Fruit fly (Drosophila melanogaster) whole organism, embryonic: ENCODE measurements around the gene CG11458.

Experiments
- ATbp ChIP-seq: fragments of 200-800 bp; sonication (Bioruptor generic); optimal IDR thresholded peaks from 2 replicates; lab custom pipeline; 2017; ENCODE audit warnings: missing biosample characterization, mild to moderate bottlenecking, missing genetic modification characterization, missing genetic modification reagents
- Atf-2 ChIP-seq: fragments of 200-800 bp; sonication (Bioruptor generic); optimal IDR thresholded peaks from 2 replicates; lab custom pipeline; 2016; ENCODE audit warnings: missing biosample characterization, missing genetic modification characterization
- Atf3 ChIP-seq: fragments of 200-800 bp; sonication (Bioruptor generic); optimal IDR thresholded peaks from 3 replicates; lab custom pipeline; 2016; ENCODE audit warnings: missing biosample characterization, missing genetic modification characterization
- CG11696 ChIP-seq: fragments of 200-800 bp; sonication (Bioruptor generic); IDR thresholded peaks from 2 replicates; pipeline ENCODE4 v1.3.6; 2022; ENCODE audit warnings: missing biosample characterization, missing genetic modification characterization
- CG11723 ChIP-seq: fragments of 200-800 bp; sonication (Bioruptor generic); optimal IDR thresholded peaks from 2 replicates; lab custom pipeline; 2017; ENCODE audit warnings: missing biosample characterization, mild to moderate bottlenecking, missing genetic modification characterization
- CG12236 ChIP-seq: fragments of 200-800 bp; sonication (Bioruptor generic); optimal IDR thresholded peaks from 2 replicates; lab custom pipeline; 2016; ENCODE audit warnings: missing biosample characterization, missing genetic modification characterization
- CG18619 ChIP-seq: fragments of 200-800 bp; sonication (Bioruptor generic); optimal IDR thresholded peaks from 3 replicates; lab custom pipeline; 2017; ENCODE audit warnings: missing biosample characterization, mild to moderate bottlenecking, missing genetic modification characterization
- CG2199 ChIP-seq: fragments of 200-800 bp; sonication (Bioruptor generic); IDR thresholded peaks from 3 replicates; pipeline ENCODE4 v1.3.6; 2022; ENCODE audit warnings: missing biosample characterization, missing genetic modification characterization
- CG34224 ChIP-seq: fragments of 200-800 bp; sonication (Bioruptor generic); IDR thresholded peaks from 3 replicates; pipeline ENCODE4 v1.3.6; 2022; ENCODE audit warnings: missing biosample characterization, missing genetic modification characterization; ENCODE audit not compliant: partially characterized antibody
- CG8359 ChIP-seq: fragments of 200-800 bp; sonication (Bioruptor generic); optimal IDR thresholded peaks from 2 replicates; lab custom pipeline; 2017; ENCODE audit warnings: missing biosample characterization, mild to moderate bottlenecking, missing genetic modification characterization, borderline replicate concordance
- Camta ChIP-seq: fragments of 200-800 bp; sonication (Bioruptor generic); optimal IDR thresholded peaks from 2 replicates; lab custom pipeline; 2016; ENCODE audit warnings: missing biosample characterization, missing genetic modification characterization
- Dip3 ChIP-seq: fragments of 200-800 bp; sonication (Bioruptor generic); optimal IDR thresholded peaks from 3 replicates; lab custom pipeline; 2016; ENCODE audit warnings: missing biosample characterization, missing genetic modification characterization
- Dref ChIP-seq: fragments of 200-800 bp; sonication (Bioruptor generic); IDR thresholded peaks from 2 replicates; pipeline ENCODE4 v1.3.6; 2022; ENCODE audit warnings: missing biosample characterization, missing genetic modification characterization
- Drgx ChIP-seq: fragments of 200-800 bp; sonication (Bioruptor generic); IDR thresholded peaks from 2 replicates; pipeline ENCODE4 v1.3.6; 2022; ENCODE audit warnings: missing biosample characterization, missing genetic modification characterization
- Ets65A ChIP-seq: fragments of 200-800 bp; sonication (Bioruptor generic); peaks from one replicate; lab custom pipeline; 2016; ENCODE audit warnings: missing biosample characterization, missing genetic modification characterization
- HLH54F ChIP-seq: fragments of 200-800 bp; sonication (Bioruptor generic); optimal IDR thresholded peaks from 3 replicates; lab custom pipeline; 2016; ENCODE audit warnings: missing biosample characterization, missing genetic modification characterization
- Med ChIP-seq: fragments of 200-800 bp; sonication (Bioruptor generic); peaks from one replicate; lab custom pipeline; 2016; ENCODE audit warnings: missing biosample characterization, missing genetic modification characterization, mild to moderate bottlenecking, inconsistent platforms, moderate library complexity
- Oaz ChIP-seq: fragments of 200-800 bp; sonication (Bioruptor generic); IDR thresholded peaks from 2 replicates; pipeline ENCODE4 v1.3.6; 2022; ENCODE audit warnings: missing biosample characterization, missing genetic modification characterization
- Ptx1 ChIP-seq: fragments of 200-800 bp; sonication (Bioruptor generic); IDR thresholded peaks from 2 replicates; pipeline ENCODE4 v1.3.6; 2022; ENCODE audit warnings: missing biosample characterization, missing genetic modification characterization
- Ssrp ChIP-seq: fragments of 200-800 bp; sonication (Bioruptor generic); optimal IDR thresholded peaks from 2 replicates; lab custom pipeline; 2018; ENCODE audit warnings: missing biosample characterization, mild to moderate bottlenecking, missing genetic modification characterization, moderate library complexity
- bsh ChIP-seq, 2 experiments: fragments of 200-800 bp; sonication (Bioruptor generic); optimal IDR thresholded peaks; 2 replicates each; lab custom pipeline; 2017 to 2018; ENCODE audit warnings: mild to moderate bottlenecking in 2 of 2, missing biosample characterization in 2 of 2, missing genetic modification characterization in 2 of 2, moderate library complexity in 1 of 2
- corto ChIP-seq: fragments of 200-800 bp; sonication (Bioruptor generic); optimal IDR thresholded peaks from 2 replicates; lab custom pipeline; 2016; ENCODE audit warnings: missing biosample characterization, mild to moderate bottlenecking, missing genetic modification characterization, moderate library complexity
- emc ChIP-seq: fragments of 200-800 bp; sonication (Bioruptor generic); optimal IDR thresholded peaks from 2 replicates; lab custom pipeline; 2016; ENCODE audit warnings: missing biosample characterization, missing genetic modification characterization
- ken ChIP-seq: fragments of 200-800 bp; sonication (Bioruptor generic); IDR thresholded peaks from 3 replicates; pipeline ENCODE4 v1.3.6; 2022; ENCODE audit warnings: missing biosample characterization, missing genetic modification characterization
- knrl ChIP-seq: fragments of 200-800 bp; sonication (Bioruptor generic); IDR thresholded peaks from 3 replicates; pipeline ENCODE4 v1.3.6; 2022; ENCODE audit warnings: missing biosample characterization, missing genetic modification characterization; ENCODE audit not compliant: partially characterized antibody
- lbe ChIP-seq: fragments of 200-800 bp; sonication (Bioruptor generic); optimal IDR thresholded peaks from 2 replicates; lab custom pipeline; 2016; ENCODE audit warnings: missing biosample characterization, mild to moderate bottlenecking, missing genetic modification characterization
- lov ChIP-seq, 2 experiments: fragments of 200-800 bp in 1 of 2; fragments of >200 bp in 1 of 2; sonication (Bioruptor generic) in 1 of 2; IDR thresholded peaks in 1 of 2; optimal IDR thresholded peaks in 1 of 2; 2 replicates in 1 of 2; 3 replicates in 1 of 2; pipeline versions ENCODE4 v1.3.6 to Lab custom; 2017 to 2022; ENCODE audit warnings: missing biosample characterization in 1 of 2, missing genetic modification characterization in 1 of 2
- luna ChIP-seq: fragments of 200-800 bp; sonication (Bioruptor generic); optimal IDR thresholded peaks from 2 replicates; lab custom pipeline; 2016; ENCODE audit warnings: missing biosample characterization, missing genetic modification characterization
- nom ChIP-seq: fragments of 200-800 bp; sonication (Bioruptor generic); optimal IDR thresholded peaks from 2 replicates; lab custom pipeline; 2017; ENCODE audit warnings: missing biosample characterization, missing genetic modification characterization, mild to moderate bottlenecking, moderate library complexity, missing genetic modification reagents
- pita ChIP-seq: fragments of 200-800 bp; sonication (Bioruptor generic); optimal IDR thresholded peaks from 2 replicates; lab custom pipeline; 2017; ENCODE audit warnings: missing biosample characterization, mild to moderate bottlenecking, missing genetic modification characterization
- salm ChIP-seq: fragments of 200-800 bp; sonication (Bioruptor generic); optimal IDR thresholded peaks from 2 replicates; lab custom pipeline; 2018; ENCODE audit warnings: missing biosample characterization, mild to moderate bottlenecking, missing genetic modification characterization
- sens ChIP-seq: fragments of 200-800 bp; sonication (Bioruptor generic); peaks from one replicate; lab custom pipeline; 2016; ENCODE audit warnings: missing biosample characterization, missing genetic modification characterization
- shn ChIP-seq: fragments of 200-800 bp; sonication (Bioruptor generic); optimal IDR thresholded peaks from 3 replicates; lab custom pipeline; 2016; ENCODE audit warnings: missing biosample characterization, missing genetic modification characterization
- slou ChIP-seq: fragments of 200-800 bp; sonication (Bioruptor generic); optimal IDR thresholded peaks from 3 replicates; lab custom pipeline; 2016; ENCODE audit warnings: missing biosample characterization, missing genetic modification characterization
- sqz ChIP-seq: fragments of 200-800 bp; sonication (Bioruptor generic); optimal IDR thresholded peaks from 3 replicates; lab custom pipeline; 2018; ENCODE audit warnings: missing biosample characterization, mild to moderate bottlenecking, missing genetic modification characterization
- tgo ChIP-seq: fragments of 200-800 bp; sonication (Bioruptor generic); IDR thresholded peaks from 3 replicates; pipeline ENCODE4 v1.3.6; 2022; ENCODE audit warnings: missing biosample characterization, missing genetic modification characterization

The CG11458 gene

dm6 chr3L:20950520-20951135 is 45.0 kb downstream of the CG11458 start (continued):
- TF ChIP-seq knrl (GFP tag; lab: Robert Waterston, UW) (no peak), ken (GFP tag; lab: Robert Waterston, UW) (no peak), CG18619 (GFP tag; lab: Kevin White, UChicago) (no peak), sqz (GFP tag; lab: Kevin White, UChicago) (no peak), Atf3 (GFP tag; lab: Kevin White, UChicago) (no peak), Ssrp (tag; lab: Kevin White, UChicago) (peak; percentile 34), pita (no peak), emc (no peak), HLH54F (no peak), Atf-2 (GFP tag; lab: Kevin White, UChicago) (no peak), CG8359 (GFP tag; lab: Kevin White, UChicago) (no peak), ATbp (GFP tag; lab: Kevin White, UChicago) (peak; percentile 7), Camta (GFP tag; lab: Kevin White, UChicago) (no peak), salm (no peak), CG34224 (no peak)

dm6 chr3L:20951477-20952120 is 46.0 kb downstream of the CG11458 start:
- TF ChIP-seq CG12236 (GFP tag; lab: Kevin White, UChicago), result no peak
- TF ChIP-seq Dref (GFP tag; lab: Robert Waterston, UW), result 0 out of 2 replicates have a peak, but pooled peaks have one; percentile 15
- TF ChIP-seq nom, result peak; percentile 32
- no peak for TF ChIP-seq shn (GFP tag; lab: Kevin White, UChicago)
- no peak for TF ChIP-seq luna (GFP tag; lab: Kevin White, UChicago)
- no peak for TF ChIP-seq CG11723 (GFP tag; lab: Kevin White, UChicago)
- TF ChIP-seq CG2199, result no peak
- peak; percentile 24 for TF ChIP-seq corto (GFP tag; lab: Kevin White, UChicago)
- TF ChIP-seq lov (optimal IDR thresholded peaks at IDR 0.05; lab: Kevin White, UChicago), result no peak
- peak; percentile 38; the same call in 1 of the 3 replicates for TF ChIP-seq lov (GFP tag; IDR thresholded peaks at IDR 0.05; lab: Robert Waterston, UW)
- TF ChIP-seq bsh (GFP tag; optimal IDR thresholded peaks at IDR 0.05; lab: Kevin White, UChicago), result peak in 1 of 2 experiments; percentile 73
- TF ChIP-seq lbe, result peak; percentile 41
- TF ChIP-seq Oaz, result no peak
- no peak for TF ChIP-seq Dip3 (GFP tag; lab: Kevin White, UChicago)
- 0 out of 2 replicates have a peak, but pooled peaks have one; percentile 10 for TF ChIP-seq Ptx1
- peak; percentile 37 for TF ChIP-seq Med
- peak; percentile 84 for TF ChIP-seq Drgx (GFP tag; lab: Robert Waterston, UW)
- TF ChIP-seq CG11696, result no peak
- TF ChIP-seq sens (GFP tag; lab: Kevin White, UChicago), result peak; percentile 49
- peak; percentile 61 for TF ChIP-seq Ets65A (GFP tag; lab: Kevin White, UChicago)
- TF ChIP-seq slou, result no peak
- TF ChIP-seq, all 482 proteins: peak for 11

- TF ChIP-seq sqz (GFP tag; lab: Kevin White, UChicago), result no peak
- peak in 1 of 2 experiments; percentile 13 for TF ChIP-seq bsh (GFP tag; optimal IDR thresholded peaks at IDR 0.05; lab: Kevin White, UChicago)
- TF ChIP-seq lbe, result peak; percentile 5
- TF ChIP-seq tgo, result no peak
- TF ChIP-seq Drgx (GFP tag; lab: Robert Waterston, UW), result 0 out of 2 replicates have a peak, but pooled peaks have one; percentile 8
- TF ChIP-seq nom, result peak; percentile 12
- TF ChIP-seq, all 482 proteins: peak for 4
Measured at dm6 chr3L:20952121-20952487, 46.5 kb downstream of the CG11458 start.
